Worm (Caenorhabditis elegans) whole organism, L2 larva: ENCODE data around the gene fbxa-19.

Source experiments
- F13H6.1 ChIP-seq: sonication (generic microtip); optimal IDR thresholded peaks from 2 replicates; lab custom pipeline; 2016; ENCODE audit warnings: missing genetic modification characterization, missing compliant biosample characterization
- ceh-16 ChIP-seq: fragments of 150-350 bp; optimal IDR thresholded peaks from 2 replicates; lab custom pipeline; 2014; ENCODE audit warnings: missing biosample characterization, missing genetic modification characterization
- egl-27 ChIP-seq: sonication (generic microtip); optimal IDR thresholded peaks from 3 replicates; lab custom pipeline; 2017; ENCODE audit warnings: missing biosample characterization, missing genetic modification reagents, missing genetic modification characterization
- elt-1 ChIP-seq: fragments of 150-350 bp; optimal IDR thresholded peaks from 2 replicates; lab custom pipeline; 2014; ENCODE audit warnings: missing biosample characterization, missing genetic modification characterization
- lin-13 ChIP-seq: fragments of 150-350 bp; optimal IDR thresholded peaks from 2 replicates; lab custom pipeline; 2014; ENCODE audit warnings: missing biosample characterization, missing genetic modification reagents, missing genetic modification characterization
- mdl-1 ChIP-seq, 2 experiments: fragments of 150-350 bp in 1 of 2; sonication (generic microtip) in 1 of 2; optimal IDR thresholded peaks; 2 replicates each; lab custom pipeline; 2017; ENCODE audit warnings: missing biosample characterization in 2 of 2, missing genetic modification characterization in 2 of 2
- nhr-11 ChIP-seq: fragments of 150-350 bp; optimal IDR thresholded peaks from 2 replicates; lab custom pipeline; 2014; ENCODE audit warnings: missing biosample characterization, missing genetic modification characterization
- nhr-129 ChIP-seq: fragments of 150-350 bp; optimal IDR thresholded peaks from 2 replicates; lab custom pipeline; 2014; ENCODE audit warnings: missing biosample characterization, missing genetic modification characterization
- nhr-23 ChIP-seq: fragments of 150-350 bp; optimal IDR thresholded peaks from 2 replicates; lab custom pipeline; 2014; ENCODE audit warnings: missing biosample characterization, missing genetic modification reagents, missing genetic modification characterization
- peb-1 ChIP-seq: fragments of 150-350 bp; optimal IDR thresholded peaks from 2 replicates; lab custom pipeline; 2014; ENCODE audit warnings: missing biosample characterization, missing genetic modification characterization
- snpc-4 ChIP-seq: fragments of 150-350 bp; optimal IDR thresholded peaks from 2 replicates; lab custom pipeline; 2014; ENCODE audit warnings: missing biosample characterization, missing genetic modification characterization
- unc-39 ChIP-seq: fragments of 150-350 bp; optimal IDR thresholded peaks from 2 replicates; lab custom pipeline; 2014; ENCODE audit warnings: missing biosample characterization, missing genetic modification characterization
- unc-62 ChIP-seq: fragments of 150-350 bp; optimal IDR thresholded peaks from 2 replicates; lab custom pipeline; 2014; ENCODE audit warnings: missing biosample characterization, missing genetic modification reagents, missing genetic modification characterization
- ztf-11 ChIP-seq: sonication (generic microtip); optimal IDR thresholded peaks from 2 replicates; lab custom pipeline; 2017; ENCODE audit warnings: missing biosample characterization, missing genetic modification characterization

- TF ChIP-seq mdl-1 (tag; optimal IDR thresholded peaks at IDR 0.05; lab: Kevin White, UChicago) (no peak), snpc-4 (no peak), unc-39 (tag; lab: Kevin White, UChicago) (no peak), peb-1 (tag; lab: Kevin White, UChicago) (no peak), ceh-16 (no peak), ztf-11 (tag; lab: Kevin White, UChicago) (no peak), nhr-129 (no peak), elt-1 (tag; lab: Kevin White, UChicago) (no peak), nhr-23 (tag; lab: Kevin White, UChicago) (no peak), egl-27 (tag; lab: Kevin White, UChicago) (no peak), nhr-11 (tag; lab: Kevin White, UChicago) (no peak), F13H6.1 (tag; lab: Kevin White, UChicago) (no peak), unc-62 (no peak), lin-13 (GFP tag; lab: Kevin White, UChicago) (no peak)
Measured at ce11 chrIII:1307333-1307732, 7.9 kb upstream of the fbxa-19 start.
